Worm (Caenorhabditis elegans): ENCODE measurements around the gene let-60.
A peak's percentile ranks its signal among the peaks of the same experiment; 100 is the strongest.

- TF ChIP-seq snpc-4 (GFP tag; optimal IDR thresholded peaks at IDR 0.05) (no peak), snpc-4 (tag; optimal IDR thresholded peaks at IDR 0.05) (peak in 1 of 4 experiments; percentile 25), akir-1 (GFP tag; optimal IDR thresholded peaks at IDR 0.05) (no peak), C06A6.2 (GFP tag; conservative IDR thresholded peaks at IDR 0.05) (no peak), gei-17 (GFP tag; optimal IDR thresholded peaks at IDR 0.05) (no peak), lir-1 (GFP tag; conservative IDR thresholded peaks at IDR 0.05) (no peak), K12H6.12 (tag; optimal IDR thresholded peaks at IDR 0.05) (no peak), unc-62 (GFP tag; optimal IDR thresholded peaks at IDR 0.05) (no peak), dpl-1 (GFP tag; optimal IDR thresholded peaks at IDR 0.05) (no peak), ZK185.1 (tag; optimal IDR thresholded peaks at IDR 0.05; ENCODE audit: poor library complexity, severe bottlenecking) (no peak), attf-5 (GFP tag; optimal IDR thresholded peaks at IDR 0.05) (no peak), ztf-3 (GFP tag; optimal IDR thresholded peaks at IDR 0.05) (no peak), atf-7 (tag; optimal IDR thresholded peaks at IDR 0.05) (no peak), rcor-1 (GFP tag; IDR thresholded peaks at IDR 0.05) (no peak)
Measured at ce11 chrIV:11691524-11691923, 636 bp upstream of the let-60 start.
